Fruit fly (Drosophila melanogaster): Measurements from ENCODE around the gene CG17562.

Gene CG17562

dm6 chr3R:16643591-16643990 is 28.5 kb downstream of the CG17562 start, which contains the start of gene Arl6IP1:
Arl6IP1 (plus strand) TSS chr3R:16643605.
- no peak for TF ChIP-seq D1 (tag; optimal IDR thresholded peaks at IDR 0.05)
- TF ChIP-seq CG12605 (GFP tag; IDR thresholded peaks at IDR 0.05): no peak
- TF ChIP-seq CG34367 (tag; optimal IDR thresholded peaks at IDR 0.05): no peak
- TF ChIP-seq CG8159 (tag; optimal IDR thresholded peaks at IDR 0.05): no peak
- no peak for TF ChIP-seq gl (tag; optimal IDR thresholded peaks at IDR 0.05)
- no peak for TF ChIP-seq CG15710 (tag; optimal IDR thresholded peaks at IDR 0.05)
- no peak for TF ChIP-seq CG9948 (tag; optimal IDR thresholded peaks at IDR 0.05)
- no peak for TF ChIP-seq fd96Ca (GFP tag; IDR thresholded peaks at IDR 0.05)
- no peak for TF ChIP-seq Snoo (tag; optimal IDR thresholded peaks at IDR 0.05)

DNA sequence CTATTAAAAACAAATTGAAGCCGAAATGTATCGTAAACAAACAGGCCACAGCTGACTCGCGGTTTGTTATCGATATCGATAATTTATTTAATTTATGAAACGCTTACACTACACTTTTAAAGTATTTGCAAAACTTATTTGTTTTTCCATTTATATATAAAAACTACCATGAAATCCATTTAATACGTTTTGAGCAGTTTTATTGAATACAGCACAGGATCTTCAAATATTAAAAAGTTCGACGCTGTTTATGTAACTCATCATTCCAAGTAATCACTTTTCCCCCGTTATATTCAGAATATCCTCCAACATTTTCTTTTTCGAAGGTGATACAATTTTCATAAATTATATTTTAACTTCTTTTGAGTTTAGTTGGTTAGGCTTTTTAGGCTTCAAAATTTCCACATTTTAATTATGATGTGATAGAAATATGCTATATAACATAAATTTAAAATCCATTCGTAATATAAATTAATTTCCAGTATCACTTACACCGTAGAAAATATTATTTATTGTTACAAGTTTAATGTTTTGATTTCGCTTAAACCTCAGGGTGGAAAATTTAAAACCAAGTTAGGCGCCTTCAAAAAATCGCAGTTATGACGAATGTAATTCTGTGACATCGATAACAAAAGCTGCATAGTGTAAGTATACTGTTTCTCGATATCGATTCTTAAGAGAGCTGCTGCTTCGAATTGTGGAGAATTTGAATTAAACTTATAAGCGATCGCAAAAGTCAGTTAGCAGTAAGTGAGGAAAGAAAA is 32.0 kb downstream of the CG17562 start, which contains the start of the genes CG10324 and CCT3:
Gene CG10324, minus strand, starts transcription at position 53 of the 764 bp plus-strand sequence.
Gene CCT3, plus strand, starts transcription at position 654 of the 764 bp plus-strand sequence.
- TF ChIP-seq rn (GFP tag; IDR thresholded peaks at IDR 0.05) (no peak), CG13204 (GFP tag; optimal IDR thresholded peaks at IDR 0.05) (no peak), Pif1A (GFP tag; optimal IDR thresholded peaks at IDR 0.05) (no peak), CG34367 (tag; optimal IDR thresholded peaks at IDR 0.05) (peak; percentile 54), Ets98B (GFP tag; IDR thresholded peaks at IDR 0.05) (peak; percentile 63; the same call in 1 of the 2 replicates), Snoo (tag; optimal IDR thresholded peaks at IDR 0.05) (peak; percentile 37), CG32121 (GFP tag; IDR thresholded peaks at IDR 0.05) (peak; percentile 59; the same call in 1 of the 2 replicates), CG4496 (GFP tag; IDR thresholded peaks at IDR 0.05) (peak; percentile 77; the same call in 2 of the 3 replicates), CG9948 (tag; optimal IDR thresholded peaks at IDR 0.05) (peak; percentile 64), CG15710 (tag; optimal IDR thresholded peaks at IDR 0.05) (peak; percentile 67), CG17806 (tag; optimal IDR thresholded peaks at IDR 0.05) (peak; percentile 42), fd96Ca (GFP tag; IDR thresholded peaks at IDR 0.05) (no peak)

- TF ChIP-seq Pif1A (GFP tag; optimal IDR thresholded peaks at IDR 0.05): no peak
- no peak for TF ChIP-seq fd96Ca (GFP tag; IDR thresholded peaks at IDR 0.05)
- no peak for TF ChIP-seq CG34367 (tag; optimal IDR thresholded peaks at IDR 0.05)
- TF ChIP-seq rn (GFP tag; IDR thresholded peaks at IDR 0.05): no peak
- no peak for TF ChIP-seq Snoo (tag; optimal IDR thresholded peaks at IDR 0.05)
- no peak for TF ChIP-seq CG10348 (GFP tag; IDR thresholded peaks at IDR 0.05)
These were observed 32.6 kb downstream of the CG17562 start for dm6 chr3R:16647716-16648016.

DNA sequence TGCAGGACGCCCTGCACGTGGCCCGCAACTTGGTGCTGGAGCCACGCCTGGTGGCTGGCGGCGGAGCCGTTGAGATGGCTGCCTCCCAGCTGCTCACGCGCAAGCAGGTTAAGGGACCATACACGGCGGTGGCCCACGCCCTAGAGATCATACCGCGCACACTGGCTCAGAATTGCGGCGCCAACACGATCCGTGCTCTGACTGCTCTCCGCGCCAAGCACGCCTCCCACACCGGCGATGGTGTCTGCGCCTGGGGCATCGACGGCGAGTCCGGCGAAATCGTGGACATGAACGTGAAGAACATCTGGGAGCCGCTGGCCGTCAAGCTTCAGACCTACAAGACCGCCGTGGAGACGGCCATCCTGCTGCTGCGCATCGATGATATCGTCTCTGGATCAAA is 34.2 kb downstream of the CG17562 start:
- TF ChIP-seq CG12605 (GFP tag; IDR thresholded peaks at IDR 0.05) (no peak), CG32121 (GFP tag; IDR thresholded peaks at IDR 0.05) (no peak), EcR (GFP tag; optimal IDR thresholded peaks at IDR 0.05) (no peak), gl (tag; optimal IDR thresholded peaks at IDR 0.05) (no peak), fd96Ca (GFP tag; IDR thresholded peaks at IDR 0.05) (no peak)

DNA sequence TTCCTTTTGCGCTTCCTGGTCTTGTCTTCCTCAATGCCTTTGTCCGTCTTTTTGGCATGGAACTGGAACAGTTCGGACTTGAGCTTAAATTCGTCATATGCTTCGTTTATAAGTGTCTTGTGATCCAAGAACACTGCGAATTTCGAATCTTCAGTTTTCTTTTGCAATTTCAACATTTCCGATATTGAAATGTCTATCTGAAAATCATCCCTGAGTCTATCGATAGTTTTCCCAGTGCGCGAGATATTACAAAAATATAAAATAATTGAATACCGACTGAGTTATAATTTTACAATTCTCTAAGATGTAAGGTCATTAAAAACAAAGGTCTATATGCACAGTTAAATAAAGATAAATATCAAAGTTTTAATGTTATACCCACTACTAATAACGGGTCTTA is 35.8 kb downstream of the CG17562 start, which contains the start of gene Mettl4:
Gene Mettl4, minus strand, starts transcription at position 208 of the 400 bp plus-strand sequence.
- TF ChIP-seq EcR (GFP tag; optimal IDR thresholded peaks at IDR 0.05) (no peak), rn (GFP tag; IDR thresholded peaks at IDR 0.05) (no peak), CG13204 (GFP tag; optimal IDR thresholded peaks at IDR 0.05) (no peak), Pif1B (GFP tag; optimal IDR thresholded peaks at IDR 0.05) (no peak), CG10348 (GFP tag; IDR thresholded peaks at IDR 0.05) (no peak), CG32121 (GFP tag; IDR thresholded peaks at IDR 0.05) (no peak), CG8301 (tag; optimal IDR thresholded peaks at IDR 0.05) (no peak), Pif1A (GFP tag; optimal IDR thresholded peaks at IDR 0.05) (no peak)

DNA sequence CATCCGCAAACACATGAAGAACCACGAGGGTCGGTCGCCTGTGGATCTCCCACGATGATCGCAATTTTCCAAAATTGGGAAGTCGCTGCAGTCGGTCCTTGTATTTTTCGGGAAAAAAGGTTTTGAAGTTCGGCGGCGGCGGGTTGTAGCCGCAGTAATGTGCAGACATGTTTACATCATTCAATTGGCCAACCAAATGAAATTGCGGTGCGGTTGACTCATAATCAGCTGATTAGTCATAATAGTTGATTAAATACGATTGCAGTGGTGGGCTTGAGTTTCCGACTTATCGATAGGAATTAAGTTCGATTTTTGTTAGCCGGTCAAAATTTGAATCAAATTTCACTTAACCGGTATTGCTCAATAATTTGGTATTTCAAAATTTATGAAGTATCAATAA is 37.0 kb downstream of the CG17562 start, which contains the start of gene CG14907:
Gene CG14907, minus strand, starts transcription at position 229 of the 400 bp plus-strand sequence.
- TF ChIP-seq rn (GFP tag; IDR thresholded peaks at IDR 0.05): no peak
- no peak for TF ChIP-seq CG13204 (GFP tag; optimal IDR thresholded peaks at IDR 0.05)
- no peak for TF ChIP-seq CG8159 (tag; optimal IDR thresholded peaks at IDR 0.05)
- TF ChIP-seq fd96Ca (GFP tag; IDR thresholded peaks at IDR 0.05): no peak
- no peak for TF ChIP-seq Pif1B (GFP tag; optimal IDR thresholded peaks at IDR 0.05)
- no peak for TF ChIP-seq CG9948 (tag; optimal IDR thresholded peaks at IDR 0.05)
- no peak for TF ChIP-seq CG10348 (GFP tag; IDR thresholded peaks at IDR 0.05)
- no peak for TF ChIP-seq CG34367 (tag; optimal IDR thresholded peaks at IDR 0.05)
- TF ChIP-seq CG32121 (GFP tag; IDR thresholded peaks at IDR 0.05): no peak
- TF ChIP-seq gl (tag; optimal IDR thresholded peaks at IDR 0.05): no peak
- TF ChIP-seq CG4496 (GFP tag; IDR thresholded peaks at IDR 0.05): no peak
- no peak for TF ChIP-seq CG12605 (GFP tag; IDR thresholded peaks at IDR 0.05)
- TF ChIP-seq CG8301 (tag; optimal IDR thresholded peaks at IDR 0.05): no peak
- TF ChIP-seq Snoo (tag; optimal IDR thresholded peaks at IDR 0.05): no peak
- no peak for TF ChIP-seq CG15710 (tag; optimal IDR thresholded peaks at IDR 0.05)
- no peak for TF ChIP-seq EcR (GFP tag; optimal IDR thresholded peaks at IDR 0.05)

DNA sequence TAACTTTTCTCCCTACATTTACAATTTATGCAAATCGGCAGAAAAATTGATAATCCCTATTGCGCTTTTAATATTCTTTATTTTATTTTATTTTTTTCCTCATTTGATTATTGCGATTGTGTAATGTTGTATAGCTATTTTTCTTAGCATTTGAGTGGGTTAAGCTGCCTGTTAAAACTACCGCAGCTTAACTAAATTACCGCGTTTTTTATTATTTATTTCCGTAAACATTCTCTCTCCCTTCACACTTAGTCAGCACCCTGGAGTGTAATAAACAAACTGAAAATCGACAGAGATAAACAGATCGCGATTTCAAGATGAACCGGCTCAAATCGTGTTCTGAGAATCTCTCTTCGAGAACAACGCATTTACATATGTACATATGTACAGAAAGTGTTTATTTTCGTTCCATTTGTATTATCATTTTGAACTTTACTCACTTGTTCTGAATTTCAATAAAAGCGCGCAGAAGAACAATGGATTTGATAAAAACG is 39.9 kb downstream of the CG17562 start:
- no peak for TF ChIP-seq D1 (tag; optimal IDR thresholded peaks at IDR 0.05)
- TF ChIP-seq Pif1B (GFP tag; optimal IDR thresholded peaks at IDR 0.05): no peak
- TF ChIP-seq CG14655 (GFP tag; optimal IDR thresholded peaks at IDR 0.05): no peak
- TF ChIP-seq fd96Ca (GFP tag; IDR thresholded peaks at IDR 0.05): no peak
- no peak for TF ChIP-seq CG32121 (GFP tag; IDR thresholded peaks at IDR 0.05)
- TF ChIP-seq CG4496 (GFP tag; IDR thresholded peaks at IDR 0.05): no peak
- no peak for TF ChIP-seq CG10348 (GFP tag; IDR thresholded peaks at IDR 0.05)
